Worm (Caenorhabditis elegans): ENCODE data around the gene bath-38.

Gene bath-38

DNA sequence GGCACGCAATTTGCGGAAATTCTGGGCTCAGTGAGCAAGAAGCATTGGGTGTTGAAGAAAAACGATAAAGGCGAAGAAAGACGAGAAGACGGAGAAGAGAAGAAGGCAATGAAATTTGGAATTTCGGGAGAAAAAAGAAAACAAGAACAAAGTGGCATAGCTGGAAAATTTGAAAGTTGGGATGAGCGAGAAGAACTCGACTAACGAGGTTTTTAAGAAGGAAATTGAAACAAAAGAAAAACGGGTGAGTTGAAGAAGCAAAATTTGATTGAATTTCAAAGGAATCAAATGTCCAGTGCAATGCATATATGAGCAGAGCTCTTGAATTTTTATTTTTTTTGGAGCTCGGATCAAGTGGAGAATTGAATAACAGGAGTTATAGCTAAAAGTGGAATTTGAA is 23.3 kb downstream of the bath-38 start:
- TF ChIP-seq zag-1 (tag; optimal IDR thresholded peaks at IDR 0.05) (no peak), R02D3.7 (tag; optimal IDR thresholded peaks at IDR 0.05) (no peak), fkh-10 (GFP tag; optimal IDR thresholded peaks at IDR 0.05) (peak; percentile 78)

DNA sequence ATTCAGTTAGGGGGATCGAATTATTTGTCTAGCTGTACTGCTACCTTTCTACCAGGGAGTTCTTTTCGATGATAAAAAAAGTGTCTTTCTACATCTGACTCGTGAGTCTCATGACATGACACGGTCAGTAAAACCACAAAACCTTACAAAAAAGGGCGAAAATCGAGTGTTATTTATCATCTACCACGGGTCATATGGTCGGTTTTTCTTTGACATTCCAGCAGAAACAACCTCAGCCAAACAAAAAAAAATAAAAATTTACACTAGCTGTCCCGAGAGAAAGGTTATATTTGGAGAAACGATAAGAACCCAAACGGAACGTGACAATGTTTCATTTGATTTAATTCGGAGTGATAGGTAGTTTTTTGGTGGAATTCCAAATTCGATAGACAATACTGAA is 25.4 kb downstream of the bath-38 start:
- TF ChIP-seq nhr-43 (tag; optimal IDR thresholded peaks at IDR 0.05; ENCODE audit: poor library complexity, severe bottlenecking) (no peak), pha-4 (tag; optimal IDR thresholded peaks at IDR 0.05) (peak; percentile 43), ztf-11 (tag; optimal IDR thresholded peaks at IDR 0.05) (no peak), nhr-77 (tag; optimal IDR thresholded peaks at IDR 0.05) (no peak), ztf-4 (tag; optimal IDR thresholded peaks at IDR 0.05) (no peak), ama-1 (optimal IDR thresholded peaks at IDR 0.05) (no peak)

DNA sequence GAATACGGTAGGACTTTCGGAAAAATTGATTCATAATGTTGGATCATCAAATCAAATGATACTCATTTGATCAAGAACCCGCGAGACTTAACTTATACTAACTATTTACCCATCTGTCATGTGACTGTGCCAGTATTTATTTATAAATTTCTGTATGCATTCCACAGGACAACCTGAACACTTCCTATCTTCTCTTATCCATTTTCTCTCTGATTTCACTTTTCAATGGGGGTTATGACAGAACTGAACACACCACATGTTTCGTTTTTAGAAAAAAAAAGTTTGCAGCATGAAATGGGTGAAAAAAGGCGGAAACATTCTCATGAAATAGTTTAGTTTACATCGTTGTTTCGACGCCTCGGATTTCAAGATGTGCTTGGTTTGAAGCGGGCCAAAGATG is 27.5 kb downstream of the bath-38 start:
- TF ChIP-seq ceh-82 (tag; optimal IDR thresholded peaks at IDR 0.05) (no peak), pqm-1 (tag; optimal IDR thresholded peaks at IDR 0.05) (no peak), egl-5 (tag; optimal IDR thresholded peaks at IDR 0.05) (no peak), fkh-2 (tag; optimal IDR thresholded peaks at IDR 0.05) (no peak), lin-15B (tag; optimal IDR thresholded peaks at IDR 0.05) (no peak), daf-12 (tag; optimal IDR thresholded peaks at IDR 0.05) (no peak), pha-4 (tag; optimal IDR thresholded peaks at IDR 0.05) (no peak), elt-2 (tag; optimal IDR thresholded peaks at IDR 0.05) (no peak), unc-39 (tag; optimal IDR thresholded peaks at IDR 0.05) (no peak), lin-39 (tag; optimal IDR thresholded peaks at IDR 0.05) (no peak), elt-3 (tag; optimal IDR thresholded peaks at IDR 0.05) (no peak), ztf-11 (tag; optimal IDR thresholded peaks at IDR 0.05) (no peak), fos-1 (tag; optimal IDR thresholded peaks at IDR 0.05) (no peak)

DNA sequence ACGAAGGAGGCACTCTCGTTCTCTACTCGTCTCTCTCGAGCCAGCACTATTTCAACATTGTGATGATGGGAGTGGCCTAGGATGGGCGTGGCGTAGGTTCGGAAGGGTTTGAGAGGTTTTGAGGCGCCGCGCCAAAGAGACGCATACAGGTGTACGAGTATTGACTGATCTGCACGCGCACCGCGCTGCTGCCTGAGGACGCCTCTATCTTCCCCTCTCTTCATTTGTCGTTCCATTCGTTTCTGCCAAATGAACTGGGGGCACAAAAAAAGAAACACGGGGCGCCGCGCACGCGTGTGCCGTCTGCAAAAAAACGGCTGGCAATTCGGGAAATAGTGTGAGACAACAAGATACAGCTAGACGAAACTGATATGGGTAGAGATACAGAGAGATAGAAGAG is 29.1 kb downstream of the bath-38 start, which contains the start of gene lec-2:
TSS of gene lec-2 (minus strand) at position 171 of the 400 bp plus-strand sequence.
- no peak for TF ChIP-seq fos-1 (tag; optimal IDR thresholded peaks at IDR 0.05)
- no peak for TF ChIP-seq R02D3.7 (tag; optimal IDR thresholded peaks at IDR 0.05)
- no peak for TF ChIP-seq nhr-12 (tag; optimal IDR thresholded peaks at IDR 0.05)
- no peak for TF ChIP-seq ztf-4 (tag; optimal IDR thresholded peaks at IDR 0.05)
- no peak for TF ChIP-seq zag-1 (tag; optimal IDR thresholded peaks at IDR 0.05)
- TF ChIP-seq unc-62 (GFP tag; optimal IDR thresholded peaks at IDR 0.05), result no peak
- TF ChIP-seq pqm-1 (tag; optimal IDR thresholded peaks at IDR 0.05), result no peak
- no peak for TF ChIP-seq lsy-12 (tag; optimal IDR thresholded peaks at IDR 0.05)
- peak; percentile 54 for TF ChIP-seq pha-4 (tag; optimal IDR thresholded peaks at IDR 0.05)
- TF ChIP-seq nhr-77 (tag; optimal IDR thresholded peaks at IDR 0.05), result no peak
- peak; percentile 36 for TF ChIP-seq nfya-1 (tag; optimal IDR thresholded peaks at IDR 0.05; ENCODE audit: insufficient read depth)
- TF ChIP-seq elt-3 (tag; optimal IDR thresholded peaks at IDR 0.05), result no peak

- TF ChIP-seq R02D3.7 (tag; optimal IDR thresholded peaks at IDR 0.05), result no peak
- TF ChIP-seq zag-1 (tag; optimal IDR thresholded peaks at IDR 0.05), result no peak
- TF ChIP-seq elt-3 (tag; optimal IDR thresholded peaks at IDR 0.05), result no peak
- no peak for TF ChIP-seq mdl-1 (tag; optimal IDR thresholded peaks at IDR 0.05)
- TF ChIP-seq lin-15B (tag; optimal IDR thresholded peaks at IDR 0.05), result no peak
- no peak for TF ChIP-seq egl-5 (tag; optimal IDR thresholded peaks at IDR 0.05)
- TF ChIP-seq mml-1 (tag; optimal IDR thresholded peaks at IDR 0.05), result no peak
- TF ChIP-seq nhr-23 (tag; optimal IDR thresholded peaks at IDR 0.05), result no peak
- TF ChIP-seq unc-62 (GFP tag; optimal IDR thresholded peaks at IDR 0.05), result no peak
- TF ChIP-seq ceh-9 (tag; optimal IDR thresholded peaks at IDR 0.05), result no peak
- TF ChIP-seq pha-4 (tag; optimal IDR thresholded peaks at IDR 0.05), result no peak
- no peak for TF ChIP-seq lsy-12 (tag; optimal IDR thresholded peaks at IDR 0.05)
- no peak for TF ChIP-seq ztf-11 (tag; optimal IDR thresholded peaks at IDR 0.05)
- TF ChIP-seq nhr-43 (tag; optimal IDR thresholded peaks at IDR 0.05; ENCODE audit: poor library complexity, severe bottlenecking), result no peak
- no peak for TF ChIP-seq elt-1 (tag; optimal IDR thresholded peaks at IDR 0.05)
- no peak for TF ChIP-seq ama-1 (optimal IDR thresholded peaks at IDR 0.05)
- TF ChIP-seq elt-2 (tag; optimal IDR thresholded peaks at IDR 0.05), result no peak
These were observed 30.7 kb downstream of the bath-38 start for ce11 chrII:10014384-10014783.

DNA sequence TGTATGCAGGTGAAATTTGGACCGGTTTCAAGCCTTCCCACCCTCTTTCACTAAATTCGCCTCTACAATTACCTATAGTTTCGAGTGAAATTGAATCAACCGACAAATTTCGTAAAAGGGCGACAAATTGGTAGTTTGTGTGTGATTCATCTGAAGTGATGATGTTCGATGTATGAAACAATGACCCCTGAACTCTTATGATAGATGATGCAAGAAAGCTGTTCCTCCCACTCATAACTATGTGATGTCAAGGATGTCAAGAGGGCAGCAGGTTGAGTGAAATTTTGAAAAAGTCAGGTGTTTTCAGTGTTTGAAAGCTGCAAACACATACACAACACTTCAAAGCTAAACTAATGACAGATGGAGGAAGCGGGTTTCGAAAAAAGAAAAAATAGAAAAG is 32.6 kb downstream of the bath-38 start:
- TF ChIP-seq nhr-11 (tag; optimal IDR thresholded peaks at IDR 0.05) (peak; percentile 47), nhr-76 (tag; optimal IDR thresholded peaks at IDR 0.05) (no peak), fkh-10 (GFP tag; optimal IDR thresholded peaks at IDR 0.05) (no peak), ceh-28 (tag; optimal IDR thresholded peaks at IDR 0.05) (no peak), nhr-25 (tag; optimal IDR thresholded peaks at IDR 0.05) (no peak), hmg-11 (tag; optimal IDR thresholded peaks at IDR 0.05) (no peak)

Data from whole organism, L3 larva.